Worm (Caenorhabditis elegans) whole organism, L2 larva: ENCODE results near the gene Y56A3A.6.

Source experiments
- elt-1 ChIP-seq: fragments of 150-350 bp; optimal IDR thresholded peaks from 2 replicates; lab custom pipeline; 2014; ENCODE audit warnings: missing biosample characterization, missing genetic modification characterization
- sem-4 ChIP-seq: fragments of 150-350 bp; optimal IDR thresholded peaks from 2 replicates; lab custom pipeline; 2014; ENCODE audit warnings: missing biosample characterization, missing genetic modification reagents, missing genetic modification characterization
- unc-55 ChIP-seq: fragments of 150-350 bp; sonication (generic microtip); optimal IDR thresholded peaks from 3 replicates; lab custom pipeline; 2014; ENCODE audit warnings: missing biosample characterization, missing genetic modification reagents, missing genetic modification characterization

DNA sequence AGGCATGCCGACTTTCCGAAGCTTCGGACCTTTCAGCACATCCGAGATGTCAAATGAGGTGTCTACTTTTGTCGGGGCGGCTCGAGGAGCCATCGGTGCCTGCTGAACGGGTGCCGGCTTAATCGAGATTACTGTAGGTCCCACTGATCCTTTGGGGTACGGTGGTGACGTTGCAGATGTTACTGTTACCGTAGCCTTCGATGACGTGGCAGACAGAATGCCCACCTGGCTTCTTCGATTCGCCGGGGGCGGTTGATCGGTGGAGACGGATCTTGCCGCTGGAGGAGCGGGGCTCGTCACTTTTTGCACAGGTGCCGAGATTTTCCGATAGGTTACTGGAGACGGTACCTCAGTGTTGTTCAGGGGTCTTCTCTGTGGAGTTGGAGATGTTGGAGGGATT, 7.0 kb downstream of the Y56A3A.6 start:
- TF ChIP-seq elt-1 (no peak), sem-4 (tag; lab: Kevin White, UChicago) (no peak), unc-55 (GFP tag; lab: Kevin White, UChicago) (no peak)
